Worm (Caenorhabditis elegans) whole organism, young adult: Measurements from ENCODE around the gene W06G6.17.

Source experiments
- B0019.2 ChIP-seq: fragments of 200-800 bp; sonication (Bioruptor generic); conservative IDR thresholded peaks from 2 replicates; pipeline ENCODE4 v1.3.6; 2022; ENCODE audit warnings: missing genetic modification reagents, missing genetic modification characterization, missing compliant biosample characterization
- B0035.1 ChIP-seq: sonication (generic microtip); optimal IDR thresholded peaks from 2 replicates; lab custom pipeline; 2016; ENCODE audit warnings: missing genetic modification characterization, mild to moderate bottlenecking, missing compliant biosample characterization, missing genotype, missing genetic modification reagents
- B0261.1 ChIP-seq: sonication (generic microtip); optimal IDR thresholded peaks from 2 replicates; lab custom pipeline; 2016; ENCODE audit warnings: mild to moderate bottlenecking, missing genetic modification characterization, moderate library complexity, missing compliant biosample characterization
- C06A6.2 ChIP-seq: fragments of 200-800 bp; sonication (Bioruptor generic); conservative IDR thresholded peaks from 2 replicates; pipeline ENCODE4 v1.3.6; 2022; ENCODE audit warnings: missing genetic modification characterization, missing compliant biosample characterization
- F33H1.4 ChIP-seq: fragments of 200-800 bp; sonication (Bioruptor generic); IDR thresholded peaks from 2 replicates; pipeline ENCODE4 v1.3.6; 2022; ENCODE audit warnings: missing genetic modification reagents, missing genetic modification characterization, missing compliant biosample characterization
- F52B5.7 ChIP-seq: sonication (generic microtip); optimal IDR thresholded peaks from 2 replicates; lab custom pipeline; 2016; ENCODE audit warnings: mild to moderate bottlenecking, missing genetic modification characterization, missing compliant biosample characterization
- F55B11.4 ChIP-seq: sonication (generic microtip); optimal IDR thresholded peaks from 2 replicates; lab custom pipeline; 2016; ENCODE audit warnings: missing compliant biosample characterization, missing genetic modification characterization, borderline replicate concordance; ENCODE audit not compliant: insufficient read depth
- F57A8.1 ChIP-seq: fragments of 200-800 bp; sonication (Bioruptor generic); optimal IDR thresholded peaks from 2 replicates; lab custom pipeline; 2018; ENCODE audit warnings: mild to moderate bottlenecking, missing genetic modification characterization, moderate library complexity, missing compliant biosample characterization
- F57C9.4 ChIP-seq: sonication (generic microtip); optimal IDR thresholded peaks from 2 replicates; lab custom pipeline; 2017; ENCODE audit warnings: mild to moderate bottlenecking, missing genetic modification characterization, missing compliant biosample characterization
- T07F8.4 ChIP-seq: sonication (generic microtip); optimal IDR thresholded peaks from 2 replicates; lab custom pipeline; 2016; ENCODE audit warnings: mild to moderate bottlenecking, missing genetic modification characterization, moderate library complexity, missing compliant biosample characterization
- Y53F4B.3 ChIP-seq: fragments of 200-800 bp; sonication (Bioruptor generic); IDR thresholded peaks from 2 replicates; pipeline ENCODE4 v1.3.6; 2022; ENCODE audit warnings: missing genetic modification reagents, missing genetic modification characterization, missing compliant biosample characterization
- Y53G8AR.9 ChIP-seq: fragments of 200-800 bp; sonication (Bioruptor generic); conservative IDR thresholded peaks from 2 replicates; pipeline ENCODE4 v1.3.6; 2022; ENCODE audit warnings: missing genetic modification reagents, missing genetic modification characterization, missing compliant biosample characterization
- Y79H2A.3 ChIP-seq: fragments of 200-800 bp; sonication (Bioruptor generic); conservative IDR thresholded peaks from 2 replicates; pipeline ENCODE4 v1.3.6; 2022; ENCODE audit warnings: missing genetic modification reagents, missing genetic modification characterization, missing compliant biosample characterization
- ZK185.1 ChIP-seq: sonication (generic microtip); optimal IDR thresholded peaks from 2 replicates; lab custom pipeline; 2016; ENCODE audit warnings: mild to moderate bottlenecking, missing genetic modification characterization, missing compliant biosample characterization; ENCODE audit not compliant: poor library complexity, severe bottlenecking
- ama-1 ChIP-seq, 3 experiments: fragments of 150-350 bp in 1 of 3; sonication (generic microtip) in 2 of 3; optimal IDR thresholded peaks; 2 replicates each; lab custom pipeline; 2014 to 2018; ENCODE audit warnings: missing biosample characterization in 2 of 3, missing genetic modification characterization in 2 of 3, missing genetic modification reagents in 2 of 3
- aptf-2 ChIP-seq: fragments of 200-800 bp; sonication (Bioruptor generic); conservative IDR thresholded peaks from 2 replicates; pipeline ENCODE4 v1.3.6; 2022; ENCODE audit warnings: missing genetic modification reagents, missing genetic modification characterization, missing compliant biosample characterization
- athp-1 ChIP-seq: sonication (generic microtip); optimal IDR thresholded peaks from 2 replicates; lab custom pipeline; 2017; ENCODE audit warnings: mild to moderate bottlenecking, missing genetic modification characterization, missing compliant biosample characterization
- bed-2 ChIP-seq: fragments of 200-800 bp; sonication (Bioruptor generic); IDR thresholded peaks from 2 replicates; pipeline ENCODE4 v1.3.6; 2022; ENCODE audit warnings: missing genetic modification reagents, missing genetic modification characterization, missing compliant biosample characterization
- cebp-1 ChIP-seq, 2 experiments: fragments of 200-800 bp in 1 of 2; sonication (Bioruptor generic) in 1 of 2; sonication (generic microtip) in 1 of 2; IDR thresholded peaks in 1 of 2; optimal IDR thresholded peaks in 1 of 2; 2 replicates each; pipeline versions ENCODE4 v1.3.6 to Lab custom; 2017 to 2022; ENCODE audit warnings: missing compliant biosample characterization in 2 of 2, missing genetic modification characterization in 2 of 2, mild to moderate bottlenecking in 1 of 2, missing genetic modification reagents in 1 of 2, moderate library complexity in 1 of 2
- cebp-2 ChIP-seq: fragments of 200-800 bp; sonication (Bioruptor generic); IDR thresholded peaks from 2 replicates; pipeline ENCODE4 v1.3.6; 2022; ENCODE audit warnings: missing genetic modification characterization, missing compliant biosample characterization
- ceh-40 ChIP-seq: fragments of 200-800 bp; sonication (Bioruptor generic); IDR thresholded peaks from 2 replicates; pipeline ENCODE4 v1.3.6; 2022; ENCODE audit warnings: missing genetic modification characterization, missing compliant biosample characterization
- ceh-58 ChIP-seq: fragments of 200-800 bp; sonication (Bioruptor generic); IDR thresholded peaks from 2 replicates; pipeline ENCODE4 v1.3.6; 2022; ENCODE audit warnings: missing genetic modification characterization, missing compliant biosample characterization
- efl-1 ChIP-seq: fragments of 150-350 bp; optimal IDR thresholded peaks from 2 replicates; lab custom pipeline; 2014; ENCODE audit warnings: missing biosample characterization, missing genetic modification reagents, missing genetic modification characterization
- ets-4 ChIP-seq: fragments of 200-800 bp; sonication (Bioruptor generic); optimal IDR thresholded peaks from 2 replicates; lab custom pipeline; 2018; ENCODE audit warnings: mild to moderate bottlenecking, missing genetic modification characterization, missing compliant biosample characterization
- fkh-3 ChIP-seq: sonication (generic microtip); optimal IDR thresholded peaks from 2 replicates; lab custom pipeline; 2016; ENCODE audit warnings: mild to moderate bottlenecking, missing genetic modification characterization, missing compliant biosample characterization
- hlh-12 ChIP-seq: sonication (generic microtip); optimal IDR thresholded peaks from 2 replicates; lab custom pipeline; 2016; ENCODE audit warnings: missing genetic modification characterization, missing compliant biosample characterization
- hmg-20 ChIP-seq: fragments of 200-800 bp; sonication (Bioruptor generic); IDR thresholded peaks from 2 replicates; pipeline ENCODE4 v1.3.6; 2022; ENCODE audit warnings: missing genetic modification reagents, missing genetic modification characterization, missing compliant biosample characterization
- hsf-1 ChIP-seq: fragments of 200-800 bp; sonication (Bioruptor generic); IDR thresholded peaks from 2 replicates; pipeline ENCODE4 v1.3.6; 2022; ENCODE audit warnings: missing genetic modification reagents, missing genetic modification characterization, missing compliant biosample characterization
- lsl-1 ChIP-seq: fragments of 200-800 bp; sonication (Bioruptor generic); optimal IDR thresholded peaks from 2 replicates; lab custom pipeline; 2018; ENCODE audit warnings: mild to moderate bottlenecking, missing genetic modification characterization, moderate library complexity, missing compliant biosample characterization
- madf-8 ChIP-seq: fragments of 200-800 bp; sonication (Bioruptor generic); conservative IDR thresholded peaks from 2 replicates; pipeline ENCODE4 v1.3.6; 2022; ENCODE audit warnings: missing genetic modification reagents, missing genetic modification characterization, missing compliant biosample characterization
- mel-28 ChIP-seq: sonication (generic microtip); optimal IDR thresholded peaks from 2 replicates; lab custom pipeline; 2016; ENCODE audit warnings: borderline replicate concordance, mild to moderate bottlenecking, missing genetic modification characterization, missing compliant biosample characterization
- mes-4 ChIP-seq: sonication (generic microtip); optimal IDR thresholded peaks from 2 replicates; lab custom pipeline; 2016; ENCODE audit warnings: missing genotype, missing genetic modification characterization, missing compliant biosample characterization
- nfya-1 ChIP-seq: sonication (generic microtip); optimal IDR thresholded peaks from 2 replicates; lab custom pipeline; 2017; ENCODE audit warnings: antibody characterized with exemption, missing compliant biosample characterization, missing genetic modification characterization, borderline replicate concordance; ENCODE audit not compliant: insufficient read depth
- nhr-120 ChIP-seq: fragments of 200-800 bp; sonication (Bioruptor generic); IDR thresholded peaks from 2 replicates; pipeline ENCODE4 v1.3.6; 2022; ENCODE audit warnings: missing genetic modification characterization, missing compliant biosample characterization
- rcor-1 ChIP-seq: fragments of 200-800 bp; sonication (Bioruptor generic); IDR thresholded peaks from 2 replicates; pipeline ENCODE4 v1.3.6; 2022; ENCODE audit warnings: missing genetic modification reagents, missing genetic modification characterization, missing compliant biosample characterization
- rec-8 ChIP-seq, 2 experiments: sonication (generic microtip); optimal IDR thresholded peaks; 2 replicates each; lab custom pipeline; 2016; ENCODE audit warnings: mild to moderate bottlenecking in 2 of 2, missing genetic modification characterization in 2 of 2, missing genetic modification reagents in 2 of 2, missing genotype in 2 of 2, missing biosample characterization in 1 of 2, missing compliant biosample characterization in 1 of 2, moderate library complexity in 1 of 2
- sdz-38 ChIP-seq: sonication (generic microtip); optimal IDR thresholded peaks from 2 replicates; lab custom pipeline; 2016; ENCODE audit warnings: missing genotype, missing genetic modification characterization, missing compliant biosample characterization
- snpc-1.3 ChIP-seq: sonication (generic microtip); optimal IDR thresholded peaks from 2 replicates; lab custom pipeline; 2017; ENCODE audit warnings: missing genetic modification characterization, mild to moderate bottlenecking, missing compliant biosample characterization, antibody characterized with exemption, moderate library complexity, missing genotype, missing genetic modification reagents; ENCODE audit not compliant: insufficient read depth
- snpc-3.4 ChIP-seq: sonication (generic microtip); optimal IDR thresholded peaks from 2 replicates; lab custom pipeline; 2017; ENCODE audit warnings: missing genetic modification characterization, mild to moderate bottlenecking, missing compliant biosample characterization, antibody characterized with exemption, moderate library complexity, missing genotype, missing genetic modification reagents
- snpc-4 ChIP-seq, 5 experiments: fragments of 150-350 bp in 1 of 5; sonication (generic microtip) in 4 of 5; optimal IDR thresholded peaks; 2 replicates each; lab custom pipeline; 2014 to 2018; ENCODE audit warnings: missing genetic modification characterization in 5 of 5, missing biosample characterization in 3 of 5, antibody characterized with exemption in 2 of 5, mild to moderate bottlenecking in 2 of 5, missing compliant biosample characterization in 2 of 5, missing genotype in 2 of 5, moderate library complexity in 2 of 5, missing genetic modification reagents in 1 of 5
- unc-130 ChIP-seq: sonication (generic microtip); optimal IDR thresholded peaks from 2 replicates; lab custom pipeline; 2016; ENCODE audit warnings: missing genetic modification reagents, missing genetic modification characterization, missing compliant biosample characterization
- zfh-2 ChIP-seq: fragments of 200-800 bp; sonication (Bioruptor generic); conservative IDR thresholded peaks from 2 replicates; pipeline ENCODE4 v1.3.6; 2022; ENCODE audit warnings: missing genetic modification reagents, missing genetic modification characterization, missing compliant biosample characterization
- ztf-22 ChIP-seq: fragments of 200-800 bp; sonication (Bioruptor generic); optimal IDR thresholded peaks from 2 replicates; lab custom pipeline; 2018; ENCODE audit warnings: mild to moderate bottlenecking, missing genetic modification characterization, moderate library complexity, missing compliant biosample characterization
- ztf-25 ChIP-seq: fragments of 200-800 bp; sonication (Bioruptor generic); IDR thresholded peaks from 2 replicates; pipeline ENCODE4 v1.3.6; 2022; ENCODE audit warnings: missing genetic modification reagents, missing genetic modification characterization, missing compliant biosample characterization
- ztf-26 ChIP-seq: sonication (generic microtip); optimal IDR thresholded peaks from 2 replicates; lab custom pipeline; 2017; ENCODE audit warnings: missing genetic modification characterization, missing compliant biosample characterization
- ztf-28 ChIP-seq: fragments of 200-800 bp; sonication (Bioruptor generic); IDR thresholded peaks from 2 replicates; pipeline ENCODE4 v1.3.6; 2022; ENCODE audit warnings: missing genetic modification reagents, missing genetic modification characterization, missing compliant biosample characterization
- ztf-6 ChIP-seq: fragments of 200-800 bp; sonication (Bioruptor generic); IDR thresholded peaks from 2 replicates; pipeline ENCODE4 v1.3.6; 2022; ENCODE audit warnings: missing genetic modification reagents, missing genetic modification characterization, missing compliant biosample characterization

Gene W06G6.17

DNA sequence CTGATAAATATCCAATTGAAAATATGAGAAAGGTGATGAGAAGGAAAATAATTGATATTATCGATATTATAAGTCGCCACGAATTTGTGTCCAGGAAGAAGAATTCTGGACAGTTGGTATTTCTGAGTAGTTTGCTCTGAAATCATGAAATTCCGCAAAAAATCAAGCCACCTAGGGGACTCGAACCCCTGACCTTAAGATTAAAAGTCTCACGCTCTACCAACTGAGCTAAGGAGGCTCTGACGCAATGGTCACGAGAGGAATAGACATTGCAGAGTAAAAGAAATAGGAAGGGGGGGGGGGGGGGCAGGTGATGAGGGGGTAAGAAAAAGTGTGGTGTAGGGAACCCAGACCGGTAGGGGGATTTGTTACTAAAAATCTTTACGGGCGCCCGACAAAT lies 23.2 kb downstream of the W06G6.17 start:
- TF ChIP-seq F55B11.4 = no peak
- TF ChIP-seq efl-1 = no peak
- TF ChIP-seq cebp-1 (GFP tag; IDR thresholded peaks at IDR 0.05; lab: Robert Waterston, UW) = no peak
- no peak for TF ChIP-seq cebp-1 (tag; optimal IDR thresholded peaks at IDR 0.05; lab: Kevin White, UChicago)
- no peak for TF ChIP-seq F57A8.1
- no peak for TF ChIP-seq hlh-12
- TF ChIP-seq unc-130 (GFP tag; lab: Kevin White, UChicago) = no peak
- TF ChIP-seq ztf-25 (GFP tag; lab: Robert Waterston, UW) = no peak
- TF ChIP-seq ztf-26 (tag; lab: Kevin White, UChicago) = no peak
- no peak for TF ChIP-seq hsf-1 (GFP tag; lab: Robert Waterston, UW)
- no peak for TF ChIP-seq ztf-22
- no peak for TF ChIP-seq rcor-1 (GFP tag; lab: Robert Waterston, UW)
- TF ChIP-seq madf-8 = no peak
- TF ChIP-seq athp-1 = no peak
- TF ChIP-seq snpc-1.3 = no peak
- no peak for TF ChIP-seq fkh-3
- no peak for TF ChIP-seq bed-2 (GFP tag; lab: Robert Waterston, UW)
- TF ChIP-seq mes-4 (tag; lab: Kevin White, UChicago) = no peak
- no peak for TF ChIP-seq snpc-4 (GFP tag; optimal IDR thresholded peaks at IDR 0.05; lab: Kevin White, UChicago)
- TF ChIP-seq snpc-4 (tag; optimal IDR thresholded peaks at IDR 0.05; lab: Kevin White, UChicago) = peak in 2 of 4 experiments; percentile 1 to 58
- no peak for TF ChIP-seq B0019.2 (GFP tag; lab: Robert Waterston, UW)
- TF ChIP-seq ceh-40 (GFP tag; lab: Robert Waterston, UW) = no peak
- TF ChIP-seq lsl-1 (GFP tag; lab: Kevin White, UChicago) = no peak
- TF ChIP-seq B0035.1 (tag; lab: Kevin White, UChicago) = no peak
- TF ChIP-seq B0261.1 (tag; lab: Kevin White, UChicago) = peak; percentile 82
- no peak for TF ChIP-seq nhr-120 (GFP tag; lab: Robert Waterston, UW)
- TF ChIP-seq sdz-38 (tag; lab: Kevin White, UChicago) = no peak
- no peak for TF ChIP-seq ZK185.1 (tag; lab: Kevin White, UChicago)
- no peak for TF ChIP-seq C06A6.2 (GFP tag; lab: Robert Waterston, UW)
- 0 out of 2 replicates have a peak, but pooled peaks have one; percentile 28 for TF ChIP-seq cebp-2 (GFP tag; lab: Robert Waterston, UW)
- no peak for TF ChIP-seq Y79H2A.3 (GFP tag; lab: Robert Waterston, UW)
- TF ChIP-seq hmg-20 (GFP tag; lab: Robert Waterston, UW) = no peak
- no peak for TF ChIP-seq ztf-28 (GFP tag; lab: Robert Waterston, UW)
- TF ChIP-seq F57C9.4 (tag; lab: Kevin White, UChicago) = no peak
- TF ChIP-seq ceh-58 (GFP tag; lab: Robert Waterston, UW) = no peak
- TF ChIP-seq Y53G8AR.9 (GFP tag; lab: Robert Waterston, UW) = no peak
- TF ChIP-seq ama-1 (optimal IDR thresholded peaks at IDR 0.05; lab: Kevin White, UChicago) = no peak
- no peak for TF ChIP-seq ama-1 (GFP tag; optimal IDR thresholded peaks at IDR 0.05; lab: Kevin White, UChicago)
- no peak for TF ChIP-seq rec-8 (tag; optimal IDR thresholded peaks at IDR 0.05; lab: Kevin White, UChicago)
- no peak for TF ChIP-seq nfya-1 (tag; lab: Kevin White, UChicago)
- no peak for TF ChIP-seq zfh-2 (GFP tag; lab: Robert Waterston, UW)
- no peak for TF ChIP-seq F33H1.4 (GFP tag; lab: Robert Waterston, UW)
- TF ChIP-seq T07F8.4 (tag; lab: Kevin White, UChicago) = no peak
- TF ChIP-seq Y53F4B.3 = no peak
- no peak for TF ChIP-seq ets-4 (GFP tag; lab: Kevin White, UChicago)
- no peak for TF ChIP-seq mel-28 (tag; lab: Kevin White, UChicago)
- no peak for TF ChIP-seq ztf-6
- no peak for TF ChIP-seq F52B5.7 (tag; lab: Kevin White, UChicago)
- no peak for TF ChIP-seq snpc-3.4
- TF ChIP-seq aptf-2 (GFP tag; lab: Robert Waterston, UW) = no peak
